1 fruit fly cellular context compared by ENCODE assay signal in the genomic region with DNA sequence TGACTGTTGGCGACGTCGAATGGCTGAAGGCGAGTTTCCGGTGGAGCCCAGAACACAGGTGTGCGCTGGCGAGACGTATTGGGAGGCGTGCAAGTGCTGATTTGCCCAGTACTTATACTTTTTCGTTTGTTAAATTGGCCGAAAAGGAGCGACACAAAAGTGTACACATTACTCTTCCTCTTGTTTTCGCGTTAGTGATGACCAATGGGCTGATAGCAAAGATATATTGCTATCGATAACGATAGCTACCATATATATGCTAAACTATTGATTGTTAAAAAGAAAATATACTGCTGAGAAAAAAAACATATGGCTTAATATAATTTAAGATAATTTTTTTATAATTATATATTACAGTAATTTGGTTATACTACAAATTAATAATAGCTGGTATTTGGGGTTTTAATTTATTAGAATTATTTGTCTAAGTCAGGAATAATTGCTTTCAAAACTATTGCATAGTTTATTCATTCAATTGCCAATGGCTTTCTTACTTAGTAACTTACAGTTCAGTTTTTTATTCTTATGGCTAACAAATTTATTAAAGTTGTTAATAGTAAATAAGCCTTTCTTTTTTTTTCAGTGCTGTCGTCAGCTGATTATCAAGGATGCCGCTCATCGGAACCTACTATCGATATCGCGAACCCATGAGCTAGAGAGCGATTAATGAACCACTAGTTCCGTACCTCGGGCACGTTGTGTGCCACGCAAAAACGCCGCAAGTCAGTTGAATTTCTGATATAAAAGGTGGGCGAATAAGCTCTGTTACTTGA.
TF ChIP-seq lines count a peak whose summit lies in the region.

A gene (minus strand): TSS at position 202 of the 773 bp plus-strand sequence.
A gene (plus strand): TSS at position 672 of the 773 bp plus-strand sequence.

TF ChIP-seq in whole organism, embryonic, 481 proteins besides CTCF, POLR2A, EP300 and RAD21 (continued from another document and continues in another):
- TF ChIP-seq Dref (GFP tag; IDR thresholded peaks at IDR 0.05; lab: Robert Waterston, UW) (peak; percentile 81), Sox100B (GFP tag; optimal IDR thresholded peaks at IDR 0.05; lab: Kevin White, UChicago) (no peak), CG4854 (GFP tag; optimal IDR thresholded peaks at IDR 0.05; lab: Kevin White, UChicago) (peak; percentile 64), CG7372 (GFP tag; IDR thresholded peaks at IDR 0.05; lab: Robert Waterston, UW) (peak; percentile 86), Ssrp (tag; optimal IDR thresholded peaks at IDR 0.05; lab: Kevin White, UChicago) (peak; percentile 94), CG6689 (GFP tag; IDR thresholded peaks at IDR 0.05; lab: Robert Waterston, UW) (peak; percentile 90), phol (tag; optimal IDR thresholded peaks at IDR 0.05; lab: Kevin White, UChicago) (peak; percentile 95), CG10543 (GFP tag; optimal IDR thresholded peaks at IDR 0.05; lab: Kevin White, UChicago) (peak; percentile 90), vnd (GFP tag; IDR thresholded peaks at IDR 0.05; lab: Robert Waterston, UW; ENCODE audit: partially characterized antibody) (peak; percentile 63), Eip74EF (GFP tag; optimal IDR thresholded peaks at IDR 0.05; lab: Kevin White, UChicago) (no peak), CG17186 (GFP tag; optimal IDR thresholded peaks at IDR 0.05; lab: Kevin White, UChicago) (peak; percentile 66), D19B (GFP tag; optimal IDR thresholded peaks at IDR 0.05; lab: Kevin White, UChicago) (peak; percentile 78), CG9876 (GFP tag; optimal IDR thresholded peaks at IDR 0.05; lab: Kevin White, UChicago) (peak; percentile 83), h (optimal IDR thresholded peaks at IDR 0.05; lab: Kevin White, UChicago) (no peak), CG4328 (GFP tag; optimal IDR thresholded peaks at IDR 0.05; lab: Kevin White, UChicago) (peak; percentile 81), zen2 (GFP tag; IDR thresholded peaks at IDR 0.05; lab: Robert Waterston, UW; ENCODE audit: partially characterized antibody) (peak; percentile 65), Myb (GFP tag; optimal IDR thresholded peaks at IDR 0.05; lab: Kevin White, UChicago) (peak; percentile 69), vvl (GFP tag; IDR thresholded peaks at IDR 0.05; lab: Robert Waterston, UW) (peak; percentile 95), CG6813 (GFP tag; optimal IDR thresholded peaks at IDR 0.05; lab: Kevin White, UChicago) (peak; percentile 85), Chrac-16 (GFP tag; optimal IDR thresholded peaks at IDR 0.05; lab: Kevin White, UChicago) (peak; percentile 94), bowl (GFP tag; IDR thresholded peaks at IDR 0.05; lab: Robert Waterston, UW) (peak; percentile 55; the same call in 1 of the 2 replicates), Nf-YB (GFP tag; optimal IDR thresholded peaks at IDR 0.05; lab: Kevin White, UChicago) (peak; percentile 82), Hr39 (optimal IDR thresholded peaks at IDR 0.05; lab: Kevin White, UChicago) (no peak), btn (GFP tag; optimal IDR thresholded peaks at IDR 0.05; lab: Kevin White, UChicago) (peak; percentile 32), jumu (GFP tag; optimal IDR thresholded peaks at IDR 0.05; lab: Kevin White, UChicago) (peak; percentile 71), Stat92E (GFP tag; optimal IDR thresholded peaks at IDR 0.05; lab: Kevin White, UChicago) (peak in 1 of 3 experiments; percentile 72), sqz (GFP tag; optimal IDR thresholded peaks at IDR 0.05; lab: Kevin White, UChicago) (no peak), Med (GFP tag; lab: Kevin White, UChicago) (peak; percentile 96), unpg (GFP tag; optimal IDR thresholded peaks at IDR 0.05; lab: Kevin White, UChicago) (peak; percentile 94), sc (optimal IDR thresholded peaks at IDR 0.05; lab: Kevin White, UChicago) (no peak), sc (GFP tag; optimal IDR thresholded peaks at IDR 0.05; lab: Kevin White, UChicago) (peak; percentile 90), CG8944 (GFP tag; optimal IDR thresholded peaks at IDR 0.05; lab: Kevin White, UChicago) (peak; percentile 79), CG17802 (tag; optimal IDR thresholded peaks at IDR 0.05; lab: Kevin White, UChicago) (peak; percentile 73), CG15479 (GFP tag; optimal IDR thresholded peaks at IDR 0.05; lab: Kevin White, UChicago) (peak; percentile 23), ara (GFP tag; IDR thresholded peaks at IDR 0.05; lab: Robert Waterston, UW) (peak; percentile 88), hth (optimal IDR thresholded peaks at IDR 0.05; lab: Kevin White, UChicago) (no peak), ash1 (GFP tag; optimal IDR thresholded peaks at IDR 0.05; lab: Kevin White, UChicago) (no peak), CG11093 (GFP tag; IDR thresholded peaks at IDR 0.05; lab: Robert Waterston, UW) (peak; percentile 87), Vsx1 (GFP tag; optimal IDR thresholded peaks at IDR 0.05; lab: Kevin White, UChicago) (no peak), ham (GFP tag; IDR thresholded peaks at IDR 0.05; lab: Robert Waterston, UW) (peak; percentile 59; the same call in 1 of the 2 replicates), CG34224 (GFP tag; IDR thresholded peaks at IDR 0.05; lab: Robert Waterston, UW; ENCODE audit: partially characterized antibody) (peak; percentile 65), CG14667 (GFP tag; IDR thresholded peaks at IDR 0.05; lab: Robert Waterston, UW) (peak; percentile 81), CG15269 (tag; optimal IDR thresholded peaks at IDR 0.05; lab: Kevin White, UChicago) (peak; percentile 92), knrl (GFP tag; IDR thresholded peaks at IDR 0.05; lab: Robert Waterston, UW; ENCODE audit: partially characterized antibody) (peak; percentile 72), BEAF-32 (GFP tag; optimal IDR thresholded peaks at IDR 0.05; lab: Kevin White, UChicago) (peak; percentile 80), CG2712 (tag; optimal IDR thresholded peaks at IDR 0.05; lab: Kevin White, UChicago) (peak; percentile 96), CG3847 (GFP tag; IDR thresholded peaks at IDR 0.05; lab: Robert Waterston, UW) (peak; percentile 90), CG1603 (tag; optimal IDR thresholded peaks at IDR 0.05; lab: Kevin White, UChicago) (no peak), tx (GFP tag; optimal IDR thresholded peaks at IDR 0.05; lab: Kevin White, UChicago) (peak; percentile 76), dati (GFP tag; IDR thresholded peaks at IDR 0.05; lab: Robert Waterston, UW) (peak; percentile 80; the same call in 1 of the 2 replicates), dmrt99B (tag; optimal IDR thresholded peaks at IDR 0.05; lab: Kevin White, UChicago) (no peak), nerfin-2 (GFP tag; IDR thresholded peaks at IDR 0.05; lab: Robert Waterston, UW; ENCODE audit: partially characterized antibody) (peak; percentile 60), Ada2b (GFP tag; IDR thresholded peaks at IDR 0.05; lab: Robert Waterston, UW) (peak; percentile 85), row (GFP tag; IDR thresholded peaks at IDR 0.05; lab: Robert Waterston, UW) (peak; percentile 92), CG10565 (GFP tag; optimal IDR thresholded peaks at IDR 0.05; lab: Kevin White, UChicago) (peak; percentile 47), sna (GFP tag; IDR thresholded peaks at IDR 0.05; lab: Robert Waterston, UW; ENCODE audit: partially characterized antibody) (peak; percentile 56), CG1233 (GFP tag; optimal IDR thresholded peaks at IDR 0.05; lab: Kevin White, UChicago) (no peak), HHEX (GFP tag; optimal IDR thresholded peaks at IDR 0.05; lab: Kevin White, UChicago) (peak; percentile 86), Opbp (GFP tag; IDR thresholded peaks at IDR 0.05; lab: Robert Waterston, UW; ENCODE audit: partially characterized antibody) (peak; percentile 75; the same call in 2 of the 3 replicates), Mad (GFP tag; optimal IDR thresholded peaks at IDR 0.05; lab: Kevin White, UChicago) (peak; percentile 79), CG9932 (GFP tag; IDR thresholded peaks at IDR 0.05; lab: Robert Waterston, UW) (peak; percentile 92), BtbVII (GFP tag; optimal IDR thresholded peaks at IDR 0.05; lab: Kevin White, UChicago) (peak; percentile 84), PHDP (tag; optimal IDR thresholded peaks at IDR 0.05; lab: Kevin White, UChicago) (no peak), CG9817 (tag; optimal IDR thresholded peaks at IDR 0.05; lab: Kevin White, UChicago) (peak; percentile 91), E2f1 (GFP tag; IDR thresholded peaks at IDR 0.05; lab: Robert Waterston, UW) (peak; percentile 89), CG9437 (GFP tag; optimal IDR thresholded peaks at IDR 0.05; lab: Kevin White, UChicago) (peak; percentile 88), Side (GFP tag; optimal IDR thresholded peaks at IDR 0.05; lab: Kevin White, UChicago) (peak; percentile 84), sr (GFP tag; IDR thresholded peaks at IDR 0.05; lab: Robert Waterston, UW) (peak; percentile 55; the same call in 1 of the 3 replicates), CG13296 (GFP tag; optimal IDR thresholded peaks at IDR 0.05; lab: Kevin White, UChicago) (peak; percentile 88), pzg (GFP tag; optimal IDR thresholded peaks at IDR 0.05; lab: Kevin White, UChicago) (peak; percentile 52), insv (GFP tag; optimal IDR thresholded peaks at IDR 0.05; lab: Kevin White, UChicago) (peak in 1 of 2 experiments; percentile 65), crc (GFP tag; optimal IDR thresholded peaks at IDR 0.05; lab: Kevin White, UChicago) (peak; percentile 77), CG13894 (tag; optimal IDR thresholded peaks at IDR 0.05; lab: Kevin White, UChicago) (no peak), sens-2 (GFP tag; IDR thresholded peaks at IDR 0.05; lab: Robert Waterston, UW) (peak; percentile 78), org-1 (GFP tag; optimal IDR thresholded peaks at IDR 0.05; lab: Kevin White, UChicago) (peak; percentile 74), trh (GFP tag; optimal IDR thresholded peaks at IDR 0.05; lab: Kevin White, UChicago) (peak; percentile 88), dimm (GFP tag; IDR thresholded peaks at IDR 0.05; lab: Robert Waterston, UW) (peak; percentile 57), Kr (GFP tag; optimal IDR thresholded peaks at IDR 0.05; lab: Kevin White, UChicago) (no peak), vfl (GFP tag; optimal IDR thresholded peaks at IDR 0.05; lab: Kevin White, UChicago) (peak; percentile 73), CG7987 (GFP tag; optimal IDR thresholded peaks at IDR 0.05; lab: Kevin White, UChicago) (peak; percentile 58), CG12942 (GFP tag; optimal IDR thresholded peaks at IDR 0.05; lab: Kevin White, UChicago) (peak; percentile 91), ranshi (GFP tag; IDR thresholded peaks at IDR 0.05; lab: Robert Waterston, UW) (peak; percentile 88), chm (GFP tag; IDR thresholded peaks at IDR 0.05; lab: Robert Waterston, UW) (peak; percentile 89), CG7357 (GFP tag; IDR thresholded peaks at IDR 0.05; lab: Robert Waterston, UW) (peak; percentile 66; the same call in 1 of the 3 replicates), CG12104 (GFP tag; optimal IDR thresholded peaks at IDR 0.05; lab: Kevin White, UChicago) (peak; percentile 89), Sin3A (optimal IDR thresholded peaks at IDR 0.05; lab: Kevin White, UChicago) (no peak), Drgx (GFP tag; IDR thresholded peaks at IDR 0.05; lab: Robert Waterston, UW) (peak; percentile 86), ssp (GFP tag; IDR thresholded peaks at IDR 0.05; lab: Robert Waterston, UW) (peak; percentile 78), CG31224 (GFP tag; IDR thresholded peaks at IDR 0.05; lab: Robert Waterston, UW) (peak; percentile 81), crol (GFP tag; IDR thresholded peaks at IDR 0.05; lab: Robert Waterston, UW) (no peak; the same call in 1 of the 2 replicates), tna (GFP tag; IDR thresholded peaks at IDR 0.05; lab: Robert Waterston, UW; ENCODE audit: partially characterized antibody) (peak; percentile 53), CG1602 (GFP tag; optimal IDR thresholded peaks at IDR 0.05; lab: Kevin White, UChicago) (peak; percentile 95), onecut (GFP tag; IDR thresholded peaks at IDR 0.05; lab: Robert Waterston, UW) (peak; percentile 85), CG4730 (GFP tag; IDR thresholded peaks at IDR 0.05; lab: Robert Waterston, UW) (peak; percentile 85), CG4424 (GFP tag; optimal IDR thresholded peaks at IDR 0.05; lab: Kevin White, UChicago) (peak; percentile 96), lola (GFP tag; optimal IDR thresholded peaks at IDR 0.05; lab: Kevin White, UChicago) (peak in 1 of 3 experiments; percentile 95), sisA (GFP tag; IDR thresholded peaks at IDR 0.05; lab: Robert Waterston, UW) (peak; percentile 88), CG4282 (GFP tag; optimal IDR thresholded peaks at IDR 0.05; lab: Kevin White, UChicago) (peak; percentile 60), mld (GFP tag; IDR thresholded peaks at IDR 0.05; lab: Robert Waterston, UW; ENCODE audit: partially characterized antibody) (peak; percentile 36; the same call in 1 of the 3 replicates), eyg (GFP tag; optimal IDR thresholded peaks at IDR 0.05; lab: Kevin White, UChicago) (peak; percentile 66), CG9215 (GFP tag; IDR thresholded peaks at IDR 0.05; lab: Robert Waterston, UW) (peak; percentile 84), ems (GFP tag; optimal IDR thresholded peaks at IDR 0.05; lab: Kevin White, UChicago) (peak; percentile 62), Hr3 (GFP tag; optimal IDR thresholded peaks at IDR 0.05; lab: Kevin White, UChicago) (peak; percentile 94), ttk (GFP tag; IDR thresholded peaks at IDR 0.05; lab: Robert Waterston, UW) (peak; percentile 93), jing (GFP tag; optimal IDR thresholded peaks at IDR 0.05; lab: Kevin White, UChicago) (peak; percentile 72), grau (tag; optimal IDR thresholded peaks at IDR 0.05; lab: Kevin White, UChicago) (peak; percentile 92), CG4360 (GFP tag; IDR thresholded peaks at IDR 0.05; lab: Robert Waterston, UW) (peak; percentile 58), Ets65A (GFP tag; lab: Kevin White, UChicago) (peak; percentile 97), Dek (tag; optimal IDR thresholded peaks at IDR 0.05; lab: Kevin White, UChicago) (peak; percentile 90), CG18011 (GFP tag; optimal IDR thresholded peaks at IDR 0.05; lab: Kevin White, UChicago) (peak; percentile 78), Sox102F (GFP tag; optimal IDR thresholded peaks at IDR 0.05; lab: Kevin White, UChicago) (peak; percentile 95), H2.0 (GFP tag; IDR thresholded peaks at IDR 0.05; lab: Robert Waterston, UW) (peak; percentile 87), NK7.1 (GFP tag; optimal IDR thresholded peaks at IDR 0.05; lab: Kevin White, UChicago) (peak; percentile 74), br (optimal IDR thresholded peaks at IDR 0.05; lab: Kevin White, UChicago) (no peak), CG8765 (GFP tag; IDR thresholded peaks at IDR 0.05; lab: Robert Waterston, UW) (peak; percentile 82), HmgZ (tag; optimal IDR thresholded peaks at IDR 0.05; lab: Kevin White, UChicago) (peak; percentile 88), CG6654 (GFP tag; optimal IDR thresholded peaks at IDR 0.05; lab: Kevin White, UChicago) (peak; percentile 78), CG7786 (GFP tag; optimal IDR thresholded peaks at IDR 0.05; lab: Kevin White, UChicago) (peak; percentile 87), so (GFP tag; IDR thresholded peaks at IDR 0.05; lab: Robert Waterston, UW) (peak; percentile 87), fd96Cb (tag; optimal IDR thresholded peaks at IDR 0.05; lab: Kevin White, UChicago) (peak; percentile 93)
